Worm (Caenorhabditis elegans) whole organism, L1 larva: ENCODE results near the gene unc-18.

ENCODE experiments used
- F16B12.6 ChIP-seq: fragments of 150-350 bp; optimal IDR thresholded peaks from 2 replicates; lab custom pipeline; 2014; ENCODE audit warnings: missing biosample characterization, missing genetic modification characterization
- ceh-90 ChIP-seq: sonication (generic microtip); optimal IDR thresholded peaks from 2 replicates; lab custom pipeline; 2016; ENCODE audit warnings: missing genetic modification characterization, missing compliant biosample characterization
- egl-27 ChIP-seq, 2 experiments: fragments of 150-350 bp in 1 of 2; sonication (generic microtip); optimal IDR thresholded peaks; 3 replicates each; lab custom pipeline; 2017 to 2018; ENCODE audit warnings: missing biosample characterization in 2 of 2, missing genetic modification characterization in 2 of 2, missing genetic modification reagents in 2 of 2
- lin-35 ChIP-seq, 2 experiments: fragments of 150-350 bp; optimal IDR thresholded peaks; 2 replicates each; lab custom pipeline; 2014; ENCODE audit warnings: missing biosample characterization in 2 of 2, missing genetic modification characterization in 2 of 2, missing genetic modification reagents in 2 of 2
- nhr-11 ChIP-seq: fragments of 150-350 bp; optimal IDR thresholded peaks from 2 replicates; lab custom pipeline; 2014; ENCODE audit warnings: missing biosample characterization, missing genetic modification characterization
- pqm-1 ChIP-seq: sonication (generic microtip); optimal IDR thresholded peaks from 3 replicates; lab custom pipeline; 2017; ENCODE audit warnings: missing biosample characterization, missing genetic modification characterization
- swsn-7 ChIP-seq: sonication (generic microtip); optimal IDR thresholded peaks from 2 replicates; lab custom pipeline; 2016; ENCODE audit warnings: missing genetic modification characterization, missing compliant biosample characterization
- unc-130 ChIP-seq: fragments of 150-350 bp; optimal IDR thresholded peaks from 2 replicates; lab custom pipeline; 2017; ENCODE audit warnings: missing biosample characterization, missing genetic modification characterization, inconsistent platforms
- unc-62 ChIP-seq: fragments of 150-350 bp; optimal IDR thresholded peaks from 2 replicates; lab custom pipeline; 2014; ENCODE audit warnings: missing biosample characterization, missing genetic modification reagents, missing genetic modification characterization
- unc-86 ChIP-seq: sonication (generic microtip); optimal IDR thresholded peaks from 2 replicates; lab custom pipeline; 2016; ENCODE audit warnings: missing genetic modification characterization, missing compliant biosample characterization

ce11 chrX:7640391-7640790, 42.3 kb upstream of the unc-18 start:
- TF ChIP-seq lin-35 (GFP tag; optimal IDR thresholded peaks at IDR 0.05; lab: Kevin White, UChicago) (no peak), unc-62 (GFP tag; lab: Kevin White, UChicago) (no peak), nhr-11 (tag; lab: Kevin White, UChicago) (no peak), egl-27 (tag; optimal IDR thresholded peaks at IDR 0.05; lab: Kevin White, UChicago) (no peak), F16B12.6 (tag; lab: Kevin White, UChicago) (no peak), unc-130 (tag; lab: Kevin White, UChicago) (no peak), swsn-7 (no peak), unc-86 (tag; lab: Kevin White, UChicago) (no peak), pqm-1 (tag; lab: Kevin White, UChicago) (no peak), ceh-90 (no peak)
